Fruit fly (Drosophila melanogaster): ENCODE results near the gene CG12003.
A peak's percentile ranks its signal among the peaks of the same experiment; 100 is the strongest.

Gene CG12003

DNA sequence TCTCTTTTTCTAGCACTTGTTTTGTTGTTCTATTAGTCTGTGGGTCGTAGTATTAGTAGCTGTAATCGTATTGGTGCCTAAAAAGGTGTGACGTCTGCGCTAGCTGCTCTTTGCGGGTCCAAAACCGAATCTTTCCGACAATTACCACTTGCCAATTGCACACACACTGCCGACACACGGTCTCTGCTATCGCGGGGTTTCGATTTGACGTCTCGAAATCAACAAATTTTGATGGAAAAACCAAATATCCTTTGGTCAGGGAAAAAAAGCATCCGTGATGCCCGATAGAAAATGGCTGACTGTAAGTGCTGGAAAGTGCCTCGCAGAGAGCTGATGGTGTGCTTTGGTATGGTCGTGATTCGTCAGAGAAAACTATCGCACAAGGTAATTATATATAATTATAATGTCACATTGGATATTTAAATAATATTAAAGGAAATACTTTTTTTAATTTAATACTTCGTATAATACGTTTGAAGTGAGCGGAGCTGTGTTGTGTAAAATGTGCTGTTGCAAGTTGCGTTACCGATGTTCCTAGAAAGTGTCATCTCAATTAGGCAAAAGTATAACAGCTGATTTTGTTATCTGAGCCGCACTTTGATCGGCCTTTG is 6.9 kb upstream of the CG12003 start, which contains the start of the genes Pex10 and CG12099 (continued):
- TF ChIP-seq CG14860 (GFP tag; IDR thresholded peaks at IDR 0.05; ENCODE audit: partially characterized antibody): peak; percentile 96
- peak; percentile 85 for TF ChIP-seq Dek (tag; optimal IDR thresholded peaks at IDR 0.05)
- peak; percentile 84 for TF ChIP-seq cato (GFP tag; optimal IDR thresholded peaks at IDR 0.05; ENCODE audit: borderline replicate concordance)
- TF ChIP-seq C15 (GFP tag; IDR thresholded peaks at IDR 0.05): peak; percentile 70; the same call in 2 of the 3 replicates
- TF ChIP-seq Vsx1 (GFP tag; optimal IDR thresholded peaks at IDR 0.05): no peak
- peak; percentile 91 for TF ChIP-seq CG6689 (GFP tag; IDR thresholded peaks at IDR 0.05)
- no peak for TF ChIP-seq hth (optimal IDR thresholded peaks at IDR 0.05)
- TF ChIP-seq Hr3 (GFP tag; optimal IDR thresholded peaks at IDR 0.05): peak; percentile 92
- no peak for TF ChIP-seq en (GFP tag; optimal IDR thresholded peaks at IDR 0.05)
- TF ChIP-seq Bdp1 (GFP tag; optimal IDR thresholded peaks at IDR 0.05): peak; percentile 50
- TF ChIP-seq H2.0 (GFP tag; IDR thresholded peaks at IDR 0.05): peak; percentile 91
- peak; percentile 58 for TF ChIP-seq CG9797 (GFP tag; optimal IDR thresholded peaks at IDR 0.05)
- peak; percentile 48 for TF ChIP-seq CG15073 (GFP tag; optimal IDR thresholded peaks at IDR 0.05)
- TF ChIP-seq CG14667 (GFP tag; IDR thresholded peaks at IDR 0.05): peak; percentile 87
- TF ChIP-seq Rfx (GFP tag; IDR thresholded peaks at IDR 0.05): peak; percentile 96
- peak; percentile 81 for TF ChIP-seq CG12104 (GFP tag; optimal IDR thresholded peaks at IDR 0.05)
- TF ChIP-seq Ssrp (tag; optimal IDR thresholded peaks at IDR 0.05): peak; percentile 82
- peak; percentile 75 for TF ChIP-seq onecut (GFP tag; IDR thresholded peaks at IDR 0.05)
- TF ChIP-seq Gug (GFP tag; IDR thresholded peaks at IDR 0.05): peak; percentile 89
- TF ChIP-seq CG12391 (tag; optimal IDR thresholded peaks at IDR 0.05): peak; percentile 94
- TF ChIP-seq Chrac-16 (GFP tag; optimal IDR thresholded peaks at IDR 0.05): peak; percentile 91
- TF ChIP-seq vvl (GFP tag; IDR thresholded peaks at IDR 0.05): peak; percentile 93
- TF ChIP-seq Max (GFP tag; optimal IDR thresholded peaks at IDR 0.05): peak; percentile 90
- TF ChIP-seq fd102C (GFP tag; optimal IDR thresholded peaks at IDR 0.05): peak; percentile 49
- peak; percentile 83 for TF ChIP-seq CG9437 (GFP tag; optimal IDR thresholded peaks at IDR 0.05)
- TF ChIP-seq CG12219 (GFP tag; optimal IDR thresholded peaks at IDR 0.05): peak; percentile 58
- peak; percentile 84 for TF ChIP-seq CG11695 (GFP tag; IDR thresholded peaks at IDR 0.05)
- peak; percentile 89 for TF ChIP-seq CG15514 (GFP tag; optimal IDR thresholded peaks at IDR 0.05)
- TF ChIP-seq emc (GFP tag; optimal IDR thresholded peaks at IDR 0.05): peak; percentile 21
- peak; percentile 77 for TF ChIP-seq Awh (GFP tag; IDR thresholded peaks at IDR 0.05)
- TF ChIP-seq unc-4 (GFP tag; IDR thresholded peaks at IDR 0.05; ENCODE audit: partially characterized antibody): peak; percentile 96
- TF ChIP-seq Atf6 (GFP tag; IDR thresholded peaks at IDR 0.05): peak; percentile 91
- TF ChIP-seq ara (GFP tag; IDR thresholded peaks at IDR 0.05): peak; percentile 87
- TF ChIP-seq CG14441 (GFP tag; IDR thresholded peaks at IDR 0.05): peak; percentile 89
- TF ChIP-seq Dbx (GFP tag; IDR thresholded peaks at IDR 0.05): peak; percentile 94
- peak; percentile 72 for TF ChIP-seq HLH54F (GFP tag; optimal IDR thresholded peaks at IDR 0.05)
- peak; percentile 85 for TF ChIP-seq peb (GFP tag; IDR thresholded peaks at IDR 0.05)
- peak; percentile 82 for TF ChIP-seq lbe (GFP tag; optimal IDR thresholded peaks at IDR 0.05)
- TF ChIP-seq dimm (GFP tag; IDR thresholded peaks at IDR 0.05): no peak
- no peak for TF ChIP-seq scrt (GFP tag; optimal IDR thresholded peaks at IDR 0.05)
- peak; percentile 84 for TF ChIP-seq E2f1 (GFP tag; IDR thresholded peaks at IDR 0.05)
- no peak for TF ChIP-seq Tbp (GFP tag; optimal IDR thresholded peaks at IDR 0.05)
- TF ChIP-seq Fer2 (tag; optimal IDR thresholded peaks at IDR 0.05): peak; percentile 81
- TF ChIP-seq gem (tag; optimal IDR thresholded peaks at IDR 0.05): peak; percentile 93
- no peak for TF ChIP-seq CG17568 (GFP tag; optimal IDR thresholded peaks at IDR 0.05)
- TF ChIP-seq CG30403 (GFP tag; optimal IDR thresholded peaks at IDR 0.05): peak; percentile 96
- peak; percentile 85 for TF ChIP-seq ase (GFP tag; IDR thresholded peaks at IDR 0.05)
- peak; percentile 74 for TF ChIP-seq CG4854 (GFP tag; optimal IDR thresholded peaks at IDR 0.05)
- TF ChIP-seq Hr51 (GFP tag; optimal IDR thresholded peaks at IDR 0.05): peak; percentile 84 to 85
- TF ChIP-seq trh (GFP tag; optimal IDR thresholded peaks at IDR 0.05): peak; percentile 72
- TF ChIP-seq CG6254 (GFP tag; optimal IDR thresholded peaks at IDR 0.05): peak; percentile 62

Data from whole organism, embryonic.